Worm (Caenorhabditis elegans): ENCODE data around the gene C05C9.1.

- TF ChIP-seq gei-8 (GFP tag; optimal IDR thresholded peaks at IDR 0.05) = no peak
- no peak for TF ChIP-seq pqm-1 (tag; optimal IDR thresholded peaks at IDR 0.05)
Measured at ce11 chrX:11122412-11122811, 38.2 kb upstream of the C05C9.1 start.
